Worm (Caenorhabditis elegans) whole organism, young adult: ENCODE results near the gene ZK1320.9.

Experiments
- B0019.2 ChIP-seq: fragments of 200-800 bp; sonication (Bioruptor generic); conservative IDR thresholded peaks from 2 replicates; pipeline ENCODE4 v1.3.6; 2022; ENCODE audit warnings: missing genetic modification reagents, missing genetic modification characterization, missing compliant biosample characterization
- B0336.3 ChIP-seq: fragments of 200-800 bp; sonication (Bioruptor generic); IDR thresholded peaks from 2 replicates; pipeline ENCODE4 v1.3.6; 2022; ENCODE audit warnings: missing genetic modification characterization, missing compliant biosample characterization
- C06A6.2 ChIP-seq: fragments of 200-800 bp; sonication (Bioruptor generic); conservative IDR thresholded peaks from 2 replicates; pipeline ENCODE4 v1.3.6; 2022; ENCODE audit warnings: missing genetic modification characterization, missing compliant biosample characterization
- C17E4.6 ChIP-seq: fragments of 200-800 bp; sonication (Bioruptor generic); IDR thresholded peaks from 2 replicates; pipeline ENCODE4 v1.3.6; 2022; ENCODE audit warnings: missing genetic modification reagents, missing genetic modification characterization, missing compliant biosample characterization
- D2030.7 ChIP-seq: fragments of 200-800 bp; sonication (Bioruptor generic); IDR thresholded peaks from 2 replicates; pipeline ENCODE4 v1.3.6; 2022; ENCODE audit warnings: missing genetic modification reagents, missing genetic modification characterization, missing compliant biosample characterization
- F10E7.11 ChIP-seq: sonication (generic microtip); optimal IDR thresholded peaks from 2 replicates; lab custom pipeline; 2017; ENCODE audit warnings: mild to moderate bottlenecking, missing genetic modification characterization, moderate library complexity, missing compliant biosample characterization
- F23B12.7 ChIP-seq: sonication (generic microtip); optimal IDR thresholded peaks from 2 replicates; lab custom pipeline; 2017; ENCODE audit warnings: missing genetic modification characterization, mild to moderate bottlenecking, missing compliant biosample characterization, antibody characterized with exemption, moderate library complexity; ENCODE audit not compliant: insufficient read depth
- F39B2.1 ChIP-seq: fragments of 200-800 bp; sonication (Bioruptor generic); IDR thresholded peaks from 2 replicates; pipeline ENCODE4 v1.3.6; 2022; ENCODE audit warnings: missing genetic modification reagents, missing genetic modification characterization, missing compliant biosample characterization
- F52B5.7 ChIP-seq: sonication (generic microtip); optimal IDR thresholded peaks from 2 replicates; lab custom pipeline; 2016; ENCODE audit warnings: mild to moderate bottlenecking, missing genetic modification characterization, missing compliant biosample characterization
- F57A8.1 ChIP-seq: fragments of 200-800 bp; sonication (Bioruptor generic); optimal IDR thresholded peaks from 2 replicates; lab custom pipeline; 2018; ENCODE audit warnings: mild to moderate bottlenecking, missing genetic modification characterization, moderate library complexity, missing compliant biosample characterization
- F57C9.4 ChIP-seq: sonication (generic microtip); optimal IDR thresholded peaks from 2 replicates; lab custom pipeline; 2017; ENCODE audit warnings: mild to moderate bottlenecking, missing genetic modification characterization, missing compliant biosample characterization
- T07F8.4 ChIP-seq: sonication (generic microtip); optimal IDR thresholded peaks from 2 replicates; lab custom pipeline; 2016; ENCODE audit warnings: mild to moderate bottlenecking, missing genetic modification characterization, moderate library complexity, missing compliant biosample characterization
- Y79H2A.3 ChIP-seq: fragments of 200-800 bp; sonication (Bioruptor generic); conservative IDR thresholded peaks from 2 replicates; pipeline ENCODE4 v1.3.6; 2022; ENCODE audit warnings: missing genetic modification reagents, missing genetic modification characterization, missing compliant biosample characterization
- Y95B8A.8 ChIP-seq: fragments of 200-800 bp; sonication (Bioruptor generic); IDR thresholded peaks from 2 replicates; pipeline ENCODE4 v1.3.6; 2022; ENCODE audit warnings: missing genetic modification reagents, missing genetic modification characterization, missing compliant biosample characterization
- ama-1 ChIP-seq, 3 experiments: fragments of 150-350 bp in 1 of 3; sonication (generic microtip) in 2 of 3; optimal IDR thresholded peaks; 2 replicates each; lab custom pipeline; 2014 to 2018; ENCODE audit warnings: missing biosample characterization in 2 of 3, missing genetic modification characterization in 2 of 3, missing genetic modification reagents in 2 of 3
- attf-6 ChIP-seq: fragments of 200-800 bp; sonication (Bioruptor generic); IDR thresholded peaks from 2 replicates; pipeline ENCODE4 v1.3.6; 2022; ENCODE audit warnings: missing genetic modification reagents, missing genetic modification characterization, missing compliant biosample characterization
- bed-2 ChIP-seq: fragments of 200-800 bp; sonication (Bioruptor generic); IDR thresholded peaks from 2 replicates; pipeline ENCODE4 v1.3.6; 2022; ENCODE audit warnings: missing genetic modification reagents, missing genetic modification characterization, missing compliant biosample characterization
- ceh-58 ChIP-seq: fragments of 200-800 bp; sonication (Bioruptor generic); IDR thresholded peaks from 2 replicates; pipeline ENCODE4 v1.3.6; 2022; ENCODE audit warnings: missing genetic modification characterization, missing compliant biosample characterization
- ceh-79 ChIP-seq: sonication (generic microtip); optimal IDR thresholded peaks from 2 replicates; lab custom pipeline; 2017; ENCODE audit warnings: mild to moderate bottlenecking, missing genetic modification characterization, missing compliant biosample characterization
- chd-7 ChIP-seq: sonication (generic microtip); optimal IDR thresholded peaks from 2 replicates; lab custom pipeline; 2016; ENCODE audit warnings: mild to moderate bottlenecking, missing genetic modification characterization, moderate library complexity, missing compliant biosample characterization
- dox-1 ChIP-seq: fragments of 200-800 bp; sonication (Bioruptor generic); IDR thresholded peaks from 2 replicates; pipeline ENCODE4 v1.3.6; 2022; ENCODE audit warnings: missing genetic modification reagents, missing genetic modification characterization, missing compliant biosample characterization
- ekl-4 ChIP-seq: fragments of 200-800 bp; sonication (Bioruptor generic); IDR thresholded peaks from 2 replicates; pipeline ENCODE4 v1.3.6; 2022; ENCODE audit warnings: missing genetic modification reagents, missing genetic modification characterization, missing compliant biosample characterization
- fkh-3 ChIP-seq: sonication (generic microtip); optimal IDR thresholded peaks from 2 replicates; lab custom pipeline; 2016; ENCODE audit warnings: mild to moderate bottlenecking, missing genetic modification characterization, missing compliant biosample characterization
- gei-17 ChIP-seq: fragments of 200-800 bp; sonication (Bioruptor generic); optimal IDR thresholded peaks from 2 replicates; lab custom pipeline; 2018; ENCODE audit warnings: mild to moderate bottlenecking, missing genetic modification characterization, missing compliant biosample characterization
- him-1 ChIP-seq: sonication (generic microtip); optimal IDR thresholded peaks from 2 replicates; lab custom pipeline; 2016; ENCODE audit warnings: missing genotype, missing genetic modification reagents, missing genetic modification characterization, missing compliant biosample characterization
- hlh-26 ChIP-seq: fragments of 200-800 bp; sonication (Bioruptor generic); conservative IDR thresholded peaks from 2 replicates; pipeline ENCODE4 v1.3.6; 2022; ENCODE audit warnings: missing genetic modification reagents, missing genetic modification characterization, missing compliant biosample characterization
- hmg-1.2 ChIP-seq: fragments of 200-800 bp; sonication (Bioruptor generic); IDR thresholded peaks from 2 replicates; pipeline ENCODE4 v1.3.6; 2022; ENCODE audit warnings: missing genetic modification reagents, missing genetic modification characterization, missing compliant biosample characterization
- hrde-1 ChIP-seq: sonication (generic microtip); optimal IDR thresholded peaks from 2 replicates; lab custom pipeline; 2016; ENCODE audit warnings: missing genetic modification characterization, mild to moderate bottlenecking, missing compliant biosample characterization, moderate library complexity, missing genotype, missing genetic modification reagents, borderline replicate concordance
- hsf-1 ChIP-seq: fragments of 200-800 bp; sonication (Bioruptor generic); IDR thresholded peaks from 2 replicates; pipeline ENCODE4 v1.3.6; 2022; ENCODE audit warnings: missing genetic modification reagents, missing genetic modification characterization, missing compliant biosample characterization
- lir-1 ChIP-seq: fragments of 200-800 bp; sonication (Bioruptor generic); conservative IDR thresholded peaks from 2 replicates; pipeline ENCODE4 v1.3.6; 2022; ENCODE audit warnings: missing genetic modification reagents, missing genetic modification characterization, missing compliant biosample characterization
- lsy-27 ChIP-seq: sonication (generic microtip); optimal IDR thresholded peaks from 2 replicates; lab custom pipeline; 2017; ENCODE audit warnings: missing genetic modification characterization, mild to moderate bottlenecking, missing compliant biosample characterization, antibody characterized with exemption, missing genotype, borderline replicate concordance; ENCODE audit not compliant: insufficient read depth
- madf-10 ChIP-seq: sonication (generic microtip); optimal IDR thresholded peaks from 2 replicates; lab custom pipeline; 2016; ENCODE audit warnings: mild to moderate bottlenecking, missing genetic modification characterization, missing compliant biosample characterization
- nfya-1 ChIP-seq: sonication (generic microtip); optimal IDR thresholded peaks from 2 replicates; lab custom pipeline; 2017; ENCODE audit warnings: antibody characterized with exemption, missing compliant biosample characterization, missing genetic modification characterization, borderline replicate concordance; ENCODE audit not compliant: insufficient read depth
- nhr-120 ChIP-seq: fragments of 200-800 bp; sonication (Bioruptor generic); IDR thresholded peaks from 2 replicates; pipeline ENCODE4 v1.3.6; 2022; ENCODE audit warnings: missing genetic modification characterization, missing compliant biosample characterization
- nhr-179 ChIP-seq: sonication (generic microtip); optimal IDR thresholded peaks from 2 replicates; lab custom pipeline; 2016; ENCODE audit warnings: mild to moderate bottlenecking, missing genetic modification characterization, missing compliant biosample characterization
- nhr-90 ChIP-seq: sonication (generic microtip); optimal IDR thresholded peaks from 2 replicates; lab custom pipeline; 2016; ENCODE audit warnings: missing genotype, mild to moderate bottlenecking, missing genetic modification characterization, missing compliant biosample characterization
- pha-4 ChIP-seq: fragments of 150-350 bp; sonication (generic microtip); optimal IDR thresholded peaks from 2 replicates; lab custom pipeline; 2014; ENCODE audit warnings: missing biosample characterization, missing genetic modification reagents, missing genetic modification characterization
- rcor-1 ChIP-seq: fragments of 200-800 bp; sonication (Bioruptor generic); IDR thresholded peaks from 2 replicates; pipeline ENCODE4 v1.3.6; 2022; ENCODE audit warnings: missing genetic modification reagents, missing genetic modification characterization, missing compliant biosample characterization
- rec-8 ChIP-seq, 2 experiments: sonication (generic microtip); optimal IDR thresholded peaks; 2 replicates each; lab custom pipeline; 2016; ENCODE audit warnings: mild to moderate bottlenecking in 2 of 2, missing genetic modification characterization in 2 of 2, missing genetic modification reagents in 2 of 2, missing genotype in 2 of 2, missing biosample characterization in 1 of 2, missing compliant biosample characterization in 1 of 2, moderate library complexity in 1 of 2
- sdz-38 ChIP-seq: sonication (generic microtip); optimal IDR thresholded peaks from 2 replicates; lab custom pipeline; 2016; ENCODE audit warnings: missing genotype, missing genetic modification characterization, missing compliant biosample characterization
- snpc-4 ChIP-seq, 5 experiments: fragments of 150-350 bp in 1 of 5; sonication (generic microtip) in 4 of 5; optimal IDR thresholded peaks; 2 replicates each; lab custom pipeline; 2014 to 2018; ENCODE audit warnings: missing genetic modification characterization in 5 of 5, missing biosample characterization in 3 of 5, antibody characterized with exemption in 2 of 5, mild to moderate bottlenecking in 2 of 5, missing compliant biosample characterization in 2 of 5, missing genotype in 2 of 5, moderate library complexity in 2 of 5, missing genetic modification reagents in 1 of 5
- tbx-9 ChIP-seq: sonication (generic microtip); optimal IDR thresholded peaks from 2 replicates; lab custom pipeline; 2016; ENCODE audit warnings: borderline replicate concordance, missing genetic modification characterization, inconsistent platforms, missing compliant biosample characterization
- unc-130 ChIP-seq: sonication (generic microtip); optimal IDR thresholded peaks from 2 replicates; lab custom pipeline; 2016; ENCODE audit warnings: missing genetic modification reagents, missing genetic modification characterization, missing compliant biosample characterization
- ztf-18 ChIP-seq: sonication (generic microtip); optimal IDR thresholded peaks from 2 replicates; lab custom pipeline; 2016; ENCODE audit warnings: missing genotype, mild to moderate bottlenecking, missing genetic modification characterization, missing compliant biosample characterization
- ztf-6 ChIP-seq: fragments of 200-800 bp; sonication (Bioruptor generic); IDR thresholded peaks from 2 replicates; pipeline ENCODE4 v1.3.6; 2022; ENCODE audit warnings: missing genetic modification reagents, missing genetic modification characterization, missing compliant biosample characterization

ZK1320.9 gene

ce11 chrII:9717904-9718303 is 31.4 kb upstream of the ZK1320.9 start, which contains the start of gene Y53C12A.6:
Gene Y53C12A.6 (minus strand): TSS chrII:9718004.
- TF ChIP-seq ztf-18 (tag; lab: Kevin White, UChicago) (no peak), rcor-1 (GFP tag; lab: Robert Waterston, UW) (no peak), F39B2.1 (no peak), B0336.3 (no peak), nhr-179 (tag; lab: Kevin White, UChicago) (no peak), T07F8.4 (no peak), him-1 (tag; lab: Kevin White, UChicago) (no peak), ztf-6 (GFP tag; lab: Robert Waterston, UW) (no peak), tbx-9 (tag; lab: Kevin White, UChicago) (no peak)

ce11 chrII:9716417-9717039 is 30.0 kb upstream of the ZK1320.9 start, which contains the start of gene wee-1.3:
Gene wee-1.3 (minus strand): TSS chrII:9716467.
- no peak for TF ChIP-seq ama-1 (optimal IDR thresholded peaks at IDR 0.05; lab: Kevin White, UChicago)
- no peak for TF ChIP-seq ama-1 (GFP tag; optimal IDR thresholded peaks at IDR 0.05; lab: Kevin White, UChicago)
- peak; percentile 26 for TF ChIP-seq F23B12.7 (tag; lab: Kevin White, UChicago)
- no peak for TF ChIP-seq Y95B8A.8 (GFP tag; lab: Robert Waterston, UW)
- TF ChIP-seq gei-17 = no peak
- no peak for TF ChIP-seq pha-4 (tag; lab: Kevin White, UChicago)
- TF ChIP-seq B0019.2 = no peak
- TF ChIP-seq T07F8.4 = no peak
- no peak for TF ChIP-seq madf-10
- TF ChIP-seq F57C9.4 = no peak
- TF ChIP-seq chd-7 (tag; lab: Kevin White, UChicago) = no peak
- no peak for TF ChIP-seq F57A8.1 (GFP tag; lab: Kevin White, UChicago)
- TF ChIP-seq F10E7.11 (tag; lab: Kevin White, UChicago) = no peak
- TF ChIP-seq nfya-1 = no peak
- TF ChIP-seq hrde-1 (tag; lab: Kevin White, UChicago) = no peak
- TF ChIP-seq hmg-1.2 (GFP tag; lab: Robert Waterston, UW) = peak; percentile 65
- no peak for TF ChIP-seq Y79H2A.3 (GFP tag; lab: Robert Waterston, UW)
- no peak for TF ChIP-seq C17E4.6 (GFP tag; lab: Robert Waterston, UW)
- TF ChIP-seq fkh-3 = no peak
- no peak for TF ChIP-seq F52B5.7 (tag; lab: Kevin White, UChicago)
- no peak for TF ChIP-seq lir-1
- no peak for TF ChIP-seq F39B2.1
- TF ChIP-seq hsf-1 = no peak
- no peak for TF ChIP-seq sdz-38 (tag; lab: Kevin White, UChicago)
- no peak for TF ChIP-seq rec-8 (tag; optimal IDR thresholded peaks at IDR 0.05; lab: Kevin White, UChicago)
- no peak for TF ChIP-seq ceh-79 (tag; lab: Kevin White, UChicago)
- no peak for TF ChIP-seq lsy-27 (tag; lab: Kevin White, UChicago)
- TF ChIP-seq ekl-4 (GFP tag; lab: Robert Waterston, UW) = peak; percentile 56
- no peak for TF ChIP-seq nhr-120 (GFP tag; lab: Robert Waterston, UW)
- TF ChIP-seq bed-2 (GFP tag; lab: Robert Waterston, UW) = no peak
- TF ChIP-seq hlh-26 (GFP tag; lab: Robert Waterston, UW) = no peak
- no peak for TF ChIP-seq ceh-58 (GFP tag; lab: Robert Waterston, UW)
- no peak for TF ChIP-seq snpc-4 (GFP tag; optimal IDR thresholded peaks at IDR 0.05; lab: Kevin White, UChicago)
- TF ChIP-seq snpc-4 (tag; optimal IDR thresholded peaks at IDR 0.05; lab: Kevin White, UChicago) = peak in 3 of 4 experiments; percentile 8 to 46 (median 45)
- no peak for TF ChIP-seq attf-6 (GFP tag; lab: Robert Waterston, UW)
- peak; percentile 37; the same call in 1 of the 2 replicates for TF ChIP-seq B0336.3
- TF ChIP-seq nhr-90 = no peak
- no peak for TF ChIP-seq C06A6.2 (GFP tag; lab: Robert Waterston, UW)
- 0 out of 2 replicates have a peak, but pooled peaks have one; percentile 33 for TF ChIP-seq D2030.7 (GFP tag; lab: Robert Waterston, UW)
- peak; percentile 65 for TF ChIP-seq dox-1
- peak; percentile 48 for TF ChIP-seq unc-130 (GFP tag; lab: Kevin White, UChicago)
